Worm (Caenorhabditis elegans) whole organism, L2 larva: ENCODE measurements around the gene F26F2.10.
"Not testable (repeated sequence)": the region's sequence is repeated elsewhere in the genome, so short reads cannot be mapped to it uniquely, and the experiment has no call there.

Experiments used
- C34F6.9 ChIP-seq: fragments of 150-350 bp; optimal IDR thresholded peaks from 2 replicates; lab custom pipeline; 2014; ENCODE audit warnings: missing biosample characterization, missing genetic modification characterization
- R02D3.7 ChIP-seq: fragments of 150-350 bp; optimal IDR thresholded peaks from 2 replicates; lab custom pipeline; 2014; ENCODE audit warnings: missing biosample characterization, missing genetic modification characterization
- Y55F3AM.14 ChIP-seq: fragments of 200-800 bp; sonication (Bioruptor generic); optimal IDR thresholded peaks from 2 replicates; lab custom pipeline; 2018; ENCODE audit warnings: mild to moderate bottlenecking, missing genetic modification characterization, missing compliant biosample characterization
- alr-1 ChIP-seq: fragments of 150-350 bp; optimal IDR thresholded peaks from 2 replicates; lab custom pipeline; 2014; ENCODE audit warnings: missing biosample characterization, missing genetic modification characterization
- aly-2 ChIP-seq: fragments of 150-350 bp; optimal IDR thresholded peaks from 2 replicates; lab custom pipeline; 2014; ENCODE audit warnings: missing biosample characterization, missing genetic modification characterization
- blmp-1 ChIP-seq: sonication (generic microtip); optimal IDR thresholded peaks from 2 replicates; lab custom pipeline; 2017; ENCODE audit warnings: missing genetic modification characterization, mild to moderate bottlenecking, missing compliant biosample characterization, antibody characterized with exemption, moderate library complexity; ENCODE audit not compliant: insufficient read depth
- ceh-16 ChIP-seq: fragments of 150-350 bp; optimal IDR thresholded peaks from 2 replicates; lab custom pipeline; 2014; ENCODE audit warnings: missing biosample characterization, missing genetic modification characterization
- ceh-82 ChIP-seq: fragments of 150-350 bp; optimal IDR thresholded peaks from 2 replicates; lab custom pipeline; 2014; ENCODE audit warnings: missing biosample characterization, missing genetic modification characterization
- dmd-4 ChIP-seq: sonication (generic microtip); optimal IDR thresholded peaks from 2 replicates; lab custom pipeline; 2017; ENCODE audit warnings: missing biosample characterization, missing genetic modification characterization
- egl-27 ChIP-seq: sonication (generic microtip); optimal IDR thresholded peaks from 3 replicates; lab custom pipeline; 2017; ENCODE audit warnings: missing biosample characterization, missing genetic modification reagents, missing genetic modification characterization
- elt-1 ChIP-seq: fragments of 150-350 bp; optimal IDR thresholded peaks from 2 replicates; lab custom pipeline; 2014; ENCODE audit warnings: missing biosample characterization, missing genetic modification characterization
- gmeb-1 ChIP-seq: fragments of 150-350 bp; optimal IDR thresholded peaks from 2 replicates; lab custom pipeline; 2014; ENCODE audit warnings: missing biosample characterization, missing genetic modification characterization
- lin-13 ChIP-seq: fragments of 150-350 bp; optimal IDR thresholded peaks from 2 replicates; lab custom pipeline; 2014; ENCODE audit warnings: missing biosample characterization, missing genetic modification reagents, missing genetic modification characterization
- lin-39 ChIP-seq: fragments of 150-350 bp; optimal IDR thresholded peaks from 2 replicates; lab custom pipeline; 2014; ENCODE audit warnings: missing biosample characterization, missing genetic modification reagents, missing genetic modification characterization
- lsy-2 ChIP-seq, 2 experiments: fragments of 150-350 bp in 1 of 2; sonication (generic microtip) in 1 of 2; optimal IDR thresholded peaks; 2 replicates each; lab custom pipeline; 2014 to 2017; ENCODE audit warnings: missing biosample characterization in 2 of 2, missing genetic modification characterization in 2 of 2
- mab-5 ChIP-seq: fragments of 150-350 bp; optimal IDR thresholded peaks from 2 replicates; lab custom pipeline; 2014; ENCODE audit warnings: missing biosample characterization, missing genetic modification characterization
- mbf-1 ChIP-seq: sonication (generic microtip); optimal IDR thresholded peaks from 2 replicates; lab custom pipeline; 2017; ENCODE audit warnings: missing biosample characterization, missing genetic modification characterization
- nhr-10 ChIP-seq: sonication (generic microtip); optimal IDR thresholded peaks from 2 replicates; lab custom pipeline; 2017; ENCODE audit warnings: missing biosample characterization, missing genetic modification characterization
- nhr-11 ChIP-seq: fragments of 150-350 bp; optimal IDR thresholded peaks from 2 replicates; lab custom pipeline; 2014; ENCODE audit warnings: missing biosample characterization, missing genetic modification characterization
- nhr-12 ChIP-seq: fragments of 150-350 bp; optimal IDR thresholded peaks from 2 replicates; lab custom pipeline; 2014; ENCODE audit warnings: missing biosample characterization, missing genetic modification characterization
- nhr-21 ChIP-seq: fragments of 150-350 bp; optimal IDR thresholded peaks from 2 replicates; lab custom pipeline; 2014; ENCODE audit warnings: missing biosample characterization, missing genetic modification characterization
- nhr-23 ChIP-seq: fragments of 150-350 bp; optimal IDR thresholded peaks from 2 replicates; lab custom pipeline; 2014; ENCODE audit warnings: missing biosample characterization, missing genetic modification reagents, missing genetic modification characterization
- nhr-237 ChIP-seq: fragments of 150-350 bp; optimal IDR thresholded peaks from 2 replicates; lab custom pipeline; 2014; ENCODE audit warnings: missing biosample characterization, missing genetic modification characterization
- nhr-6 ChIP-seq: fragments of 150-350 bp; optimal IDR thresholded peaks from 2 replicates; lab custom pipeline; 2014; ENCODE audit warnings: missing biosample characterization, missing genetic modification characterization
- nhr-77 ChIP-seq: fragments of 150-350 bp; optimal IDR thresholded peaks from 2 replicates; lab custom pipeline; 2014; ENCODE audit warnings: missing biosample characterization, missing genetic modification characterization
- peb-1 ChIP-seq: fragments of 150-350 bp; optimal IDR thresholded peaks from 2 replicates; lab custom pipeline; 2014; ENCODE audit warnings: missing biosample characterization, missing genetic modification characterization
- sem-4 ChIP-seq: fragments of 150-350 bp; optimal IDR thresholded peaks from 2 replicates; lab custom pipeline; 2014; ENCODE audit warnings: missing biosample characterization, missing genetic modification reagents, missing genetic modification characterization
- skn-1 ChIP-seq: sonication (generic microtip); optimal IDR thresholded peaks from 2 replicates; lab custom pipeline; 2017; ENCODE audit warnings: missing biosample characterization, missing genetic modification characterization
- unc-39 ChIP-seq: fragments of 150-350 bp; optimal IDR thresholded peaks from 2 replicates; lab custom pipeline; 2014; ENCODE audit warnings: missing biosample characterization, missing genetic modification characterization
- unc-62 ChIP-seq: fragments of 150-350 bp; optimal IDR thresholded peaks from 2 replicates; lab custom pipeline; 2014; ENCODE audit warnings: missing biosample characterization, missing genetic modification reagents, missing genetic modification characterization
- zag-1 ChIP-seq: fragments of 150-350 bp; optimal IDR thresholded peaks from 2 replicates; lab custom pipeline; 2014; ENCODE audit warnings: missing biosample characterization, missing genetic modification characterization
- ztf-1 ChIP-seq: fragments of 200-800 bp; sonication (Bioruptor generic); conservative IDR thresholded peaks from 2 replicates; pipeline ENCODE4 v1.3.6; 2022; ENCODE audit warnings: missing genetic modification characterization, missing compliant biosample characterization
- ztf-11 ChIP-seq: sonication (generic microtip); optimal IDR thresholded peaks from 2 replicates; lab custom pipeline; 2017; ENCODE audit warnings: missing biosample characterization, missing genetic modification characterization
- ztf-4 ChIP-seq: fragments of 150-350 bp; optimal IDR thresholded peaks from 2 replicates; lab custom pipeline; 2014; ENCODE audit warnings: missing biosample characterization, missing genetic modification characterization

The F26F2.10 gene

DNA sequence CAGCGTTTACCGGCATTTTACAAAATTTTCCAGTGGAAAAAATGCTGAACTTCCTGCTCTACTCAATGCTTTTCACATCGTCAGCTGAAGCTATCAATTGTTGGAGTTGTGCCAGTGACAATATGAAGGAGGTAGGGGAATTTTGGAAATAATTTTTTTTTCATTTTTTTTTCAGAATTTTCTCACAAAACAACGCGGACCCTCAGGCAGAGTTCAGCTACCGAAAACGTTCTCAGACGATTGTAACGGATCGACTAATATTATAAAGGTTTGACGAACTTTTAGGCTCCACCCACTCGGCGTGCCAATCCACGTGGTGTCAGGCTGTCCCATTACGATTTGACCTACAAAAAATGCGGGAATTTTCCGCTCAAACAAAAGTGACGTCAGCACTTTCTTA lies 15.1 kb downstream of the F26F2.10 start, which contains the start of gene F26F2.8:
Gene F26F2.8 (plus strand): TSS at position 13 of the 400 bp plus-strand sequence.
- TF ChIP-seq ztf-1 (GFP tag; lab: Robert Waterston, UW) = no peak
- no peak for TF ChIP-seq ceh-16 (tag; lab: Kevin White, UChicago)
- no peak for TF ChIP-seq lsy-2 (tag; optimal IDR thresholded peaks at IDR 0.05; lab: Kevin White, UChicago)
- TF ChIP-seq unc-62 = no peak
- no peak for TF ChIP-seq skn-1 (tag; lab: Kevin White, UChicago)
- no peak for TF ChIP-seq lin-39
- TF ChIP-seq lin-13 (GFP tag; lab: Kevin White, UChicago) = no peak
- TF ChIP-seq ceh-82 (tag; lab: Kevin White, UChicago) = no peak

DNA sequence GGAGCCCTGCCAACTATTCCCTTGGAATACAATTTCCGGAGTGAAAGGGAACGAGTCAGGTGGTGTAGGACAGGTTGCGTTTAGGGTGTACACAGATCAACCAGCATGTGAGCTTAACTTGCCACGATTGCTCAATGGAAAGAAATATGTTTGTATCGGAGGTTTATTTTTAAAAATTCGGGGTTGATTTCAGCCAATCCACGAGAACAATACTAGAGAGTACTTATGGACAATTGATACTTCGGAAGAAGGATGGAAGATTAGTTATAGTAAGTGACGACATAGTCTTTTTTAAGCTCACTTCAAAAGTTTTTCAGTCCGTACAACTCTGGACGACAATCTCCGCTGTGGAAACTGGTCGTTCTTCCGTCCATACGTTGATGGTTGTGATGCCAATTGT lies 19.8 kb downstream of the F26F2.10 start:
- TF ChIP-seq ztf-4 = no peak
- no peak for TF ChIP-seq aly-2 (tag; lab: Kevin White, UChicago)
- no peak for TF ChIP-seq elt-1 (tag; lab: Kevin White, UChicago)
- TF ChIP-seq mbf-1 = no peak
- TF ChIP-seq alr-1 (tag; lab: Kevin White, UChicago) = no peak
- no peak for TF ChIP-seq lin-13 (GFP tag; lab: Kevin White, UChicago)
- TF ChIP-seq ztf-11 (tag; lab: Kevin White, UChicago) = no peak
- no peak for TF ChIP-seq sem-4
- no peak for TF ChIP-seq egl-27
- no peak for TF ChIP-seq lin-39

DNA sequence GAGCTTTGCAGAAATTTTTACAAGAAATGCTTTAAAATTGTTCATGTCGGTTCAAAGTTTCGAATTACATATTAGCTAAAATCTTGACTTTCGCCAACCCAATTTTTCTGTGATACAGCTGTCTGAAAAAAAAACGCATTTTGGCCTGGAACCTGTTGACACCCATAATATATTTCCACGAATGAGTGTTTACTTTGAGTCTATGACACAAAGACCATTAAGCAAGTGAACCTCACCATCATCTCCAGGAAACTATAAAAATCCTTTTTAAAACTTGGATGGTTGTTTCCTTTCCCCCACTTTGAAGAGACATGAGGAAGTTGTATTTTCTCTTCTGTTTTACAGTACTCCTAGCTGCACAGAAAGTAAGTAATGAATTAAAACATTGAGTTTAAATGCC lies 20.3 kb downstream of the F26F2.10 start, which contains the start of gene clec-263:
Gene clec-263 (plus strand): TSS at position 301 of the 400 bp plus-strand sequence.
- TF ChIP-seq nhr-77 (no peak), dmd-4 (tag; lab: Kevin White, UChicago) (no peak), nhr-10 (tag; lab: Kevin White, UChicago) (no peak), C34F6.9 (tag; lab: Kevin White, UChicago) (no peak), zag-1 (tag; lab: Kevin White, UChicago) (no peak), elt-1 (tag; lab: Kevin White, UChicago) (no peak), lin-13 (GFP tag; lab: Kevin White, UChicago) (no peak), gmeb-1 (tag; lab: Kevin White, UChicago) (no peak), nhr-12 (no peak), alr-1 (tag; lab: Kevin White, UChicago) (no peak), nhr-11 (tag; lab: Kevin White, UChicago) (no peak), ceh-16 (tag; lab: Kevin White, UChicago) (no peak), blmp-1 (tag; lab: Kevin White, UChicago) (no peak), R02D3.7 (no peak), nhr-21 (no peak), nhr-23 (tag; lab: Kevin White, UChicago) (no peak), lin-39 (no peak), ztf-1 (GFP tag; lab: Robert Waterston, UW) (no peak)

DNA sequence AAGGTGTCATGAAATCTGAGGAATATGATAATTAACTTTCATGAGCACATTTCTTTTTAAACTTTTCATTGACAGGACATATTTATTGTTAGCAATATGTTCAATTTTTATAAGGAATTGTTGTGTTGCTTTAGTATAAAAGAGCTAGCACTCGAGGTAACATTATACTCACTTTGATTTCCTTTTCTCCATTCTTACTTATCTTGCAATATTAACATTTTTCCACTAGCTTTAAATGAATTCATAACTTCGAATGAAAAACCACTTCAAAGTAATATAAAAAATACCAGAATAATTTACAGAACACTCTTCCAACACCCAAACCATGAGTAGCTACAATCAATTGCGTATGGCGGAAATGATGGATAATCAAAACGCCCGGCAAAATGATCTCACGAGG lies 21.3 kb downstream of the F26F2.10 start, which contains the start of gene F26F2.5:
Gene F26F2.5 (plus strand): TSS at position 301 of the 400 bp plus-strand sequence.
- TF ChIP-seq Y55F3AM.14 (GFP tag; lab: Kevin White, UChicago) (no peak), nhr-6 (no peak), nhr-77 (no peak), lin-13 (GFP tag; lab: Kevin White, UChicago) (no peak), mab-5 (tag; lab: Kevin White, UChicago) (no peak), nhr-23 (tag; lab: Kevin White, UChicago) (no peak), nhr-237 (no peak), ceh-82 (tag; lab: Kevin White, UChicago) (no peak)

DNA sequence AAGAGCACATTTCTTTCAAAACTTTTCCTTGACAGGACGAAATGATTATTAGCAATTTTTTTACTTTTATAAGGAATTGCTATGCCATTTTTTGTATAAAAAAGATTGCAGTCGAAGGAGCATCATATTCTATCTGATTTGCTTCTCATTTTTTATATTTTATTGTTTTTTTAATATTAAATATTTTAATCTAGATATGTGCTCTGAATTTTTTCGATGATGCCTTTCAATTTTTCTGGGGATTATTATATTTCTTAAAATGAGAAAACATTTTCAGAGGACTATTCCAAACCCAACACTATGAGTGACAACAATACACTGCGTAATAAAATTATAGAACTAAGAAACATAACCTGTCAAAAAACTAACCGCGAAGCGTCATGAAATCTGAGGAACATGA lies 25.7 kb downstream of the F26F2.10 start, which contains the start of gene F26F2.4:
Gene F26F2.4 (plus strand): TSS at position 301 of the 400 bp plus-strand sequence.
- not testable (repeated sequence) for TF ChIP-seq sem-4; ztf-1 (GFP tag; lab: Robert Waterston, UW); lin-13 (GFP tag; lab: Kevin White, UChicago)

DNA sequence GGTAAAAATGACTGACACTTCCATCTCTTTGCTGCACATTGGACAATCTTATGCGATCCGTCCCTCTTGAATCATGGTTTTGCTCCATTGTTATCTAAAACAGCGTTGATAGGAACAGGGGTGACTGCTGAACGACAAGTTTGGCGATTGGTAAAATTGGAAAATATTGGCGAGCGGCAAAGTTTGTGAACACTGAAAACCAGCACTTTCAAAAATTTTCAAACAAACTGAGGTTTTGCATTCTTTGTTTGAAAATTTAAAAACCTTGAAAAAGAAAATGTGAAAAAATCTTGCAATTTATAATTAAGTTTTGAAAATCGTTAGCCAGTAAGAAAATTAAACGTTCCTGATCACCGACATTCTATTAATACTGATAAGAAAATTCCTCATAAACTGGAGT lies 28.2 kb downstream of the F26F2.10 start, which contains the start of gene F26F2.3:
Gene F26F2.3 (minus strand): TSS at position 101 of the 400 bp plus-strand sequence.
- TF ChIP-seq peb-1 (tag; lab: Kevin White, UChicago) = no peak
- TF ChIP-seq dmd-4 (tag; lab: Kevin White, UChicago) = no peak
- no peak for TF ChIP-seq unc-39
